Fruit fly (Drosophila melanogaster): Measurements from ENCODE around the gene CG13386.

The CG13386 gene

DNA sequence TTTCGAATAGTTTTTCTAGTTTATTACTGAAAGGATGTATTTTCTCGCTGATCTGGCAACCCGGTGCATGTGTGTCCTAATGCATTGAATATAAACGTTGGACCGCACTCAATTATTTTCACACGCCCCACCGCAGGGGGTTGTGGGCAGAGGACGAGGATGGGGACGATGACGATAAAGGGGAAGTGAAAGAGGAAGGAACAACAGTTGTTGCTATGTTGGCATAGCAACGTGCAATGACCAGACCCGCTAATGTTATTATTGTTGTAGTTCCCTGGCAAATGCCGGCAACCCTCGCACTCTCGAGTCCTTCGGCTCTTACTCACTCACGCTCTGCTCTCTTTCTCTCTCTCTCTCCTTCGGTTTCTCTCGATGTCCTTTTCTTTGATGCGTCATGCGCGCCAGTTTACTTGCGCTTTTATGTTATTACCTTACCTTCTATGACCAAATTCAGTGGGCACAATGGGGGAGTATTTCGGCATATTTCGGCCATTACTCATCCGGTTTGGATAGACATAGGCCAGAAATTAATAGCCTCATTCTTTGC, 25.9 kb downstream of the CG13386 start:
- TF ChIP-seq bab1 (GFP tag; optimal IDR thresholded peaks at IDR 0.05), result no peak
- no peak for TF ChIP-seq CG33017 (tag; optimal IDR thresholded peaks at IDR 0.05)

DNA sequence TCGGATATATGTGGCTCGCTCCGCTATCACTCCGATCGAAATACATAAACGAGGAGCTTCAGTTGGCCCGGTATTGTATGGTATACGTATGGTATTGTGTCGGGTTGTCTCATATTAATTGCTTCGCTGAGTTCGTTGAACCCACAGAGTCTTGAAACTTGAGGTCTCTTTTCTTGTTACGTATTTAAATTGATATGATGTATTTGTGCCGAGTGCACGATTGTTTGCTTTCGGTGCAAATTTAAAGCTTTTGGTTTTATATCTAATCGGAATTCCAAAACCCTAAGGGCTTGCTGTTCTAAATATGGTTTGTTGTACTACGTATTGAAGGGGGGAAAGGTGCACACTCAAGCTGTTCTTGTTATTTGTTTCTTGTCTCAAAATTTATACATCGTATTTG, 26.4 kb downstream of the CG13386 start:
- no peak for TF ChIP-seq CG14711 (tag; optimal IDR thresholded peaks at IDR 0.05)
- peak; percentile 77 for TF ChIP-seq tj (GFP tag; optimal IDR thresholded peaks at IDR 0.05)
- no peak for TF ChIP-seq CG33017 (tag; optimal IDR thresholded peaks at IDR 0.05)
- peak; percentile 36 for TF ChIP-seq kay (GFP tag; ENCODE audit: borderline replicate concordance)

DNA sequence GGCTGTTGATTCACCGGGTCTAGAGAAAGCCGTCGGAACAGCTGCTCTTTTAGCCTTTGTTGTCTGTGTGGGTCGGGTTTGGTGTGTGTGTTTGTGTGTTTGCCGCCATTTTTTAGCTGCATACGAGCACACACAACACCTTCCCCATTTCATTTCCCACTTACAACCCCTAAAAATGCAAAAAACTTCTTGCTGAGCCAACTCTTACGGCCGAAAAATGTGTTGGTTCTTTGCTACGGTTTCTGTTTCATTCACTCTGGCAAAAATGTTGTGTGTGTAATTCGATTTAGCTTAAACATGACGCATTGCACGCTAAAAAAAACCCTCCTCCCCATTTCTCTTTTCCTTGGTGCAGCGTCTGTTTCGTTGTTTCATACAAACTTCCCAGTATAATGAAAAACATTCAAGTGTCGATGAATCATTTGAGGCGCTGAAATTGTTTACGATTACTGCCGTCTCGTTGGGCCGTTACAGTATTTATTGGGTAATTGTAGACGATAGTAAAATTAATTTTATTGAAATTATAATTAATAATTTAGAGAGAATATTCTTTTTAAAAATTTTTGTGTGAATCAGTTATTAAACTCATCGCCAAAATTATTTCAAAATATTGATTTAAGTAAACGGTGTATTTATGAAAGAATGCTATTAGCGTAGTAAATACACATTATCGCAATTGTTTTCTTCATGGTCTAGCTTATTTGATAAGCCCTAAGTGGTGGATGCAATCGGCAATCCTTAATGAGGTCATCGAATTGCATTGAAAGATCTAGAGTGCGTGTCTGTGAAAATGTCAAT, 27.3 kb downstream of the CG13386 start:
- TF ChIP-seq pad (GFP tag; optimal IDR thresholded peaks at IDR 0.05), result no peak
- peak; percentile 30 for TF ChIP-seq bab1 (GFP tag; optimal IDR thresholded peaks at IDR 0.05)
- TF ChIP-seq CG14711 (tag; optimal IDR thresholded peaks at IDR 0.05), result peak; percentile 5
- TF ChIP-seq Mnt (GFP tag; optimal IDR thresholded peaks at IDR 0.05), result no peak
- peak; percentile 42 for TF ChIP-seq CG33017 (tag; optimal IDR thresholded peaks at IDR 0.05)
- no peak for TF ChIP-seq CG11617 (GFP tag; optimal IDR thresholded peaks at IDR 0.05)
- TF ChIP-seq kay (GFP tag; ENCODE audit: borderline replicate concordance), result peak; percentile 92
- peak; percentile 67 for TF ChIP-seq tj (GFP tag; optimal IDR thresholded peaks at IDR 0.05)

DNA sequence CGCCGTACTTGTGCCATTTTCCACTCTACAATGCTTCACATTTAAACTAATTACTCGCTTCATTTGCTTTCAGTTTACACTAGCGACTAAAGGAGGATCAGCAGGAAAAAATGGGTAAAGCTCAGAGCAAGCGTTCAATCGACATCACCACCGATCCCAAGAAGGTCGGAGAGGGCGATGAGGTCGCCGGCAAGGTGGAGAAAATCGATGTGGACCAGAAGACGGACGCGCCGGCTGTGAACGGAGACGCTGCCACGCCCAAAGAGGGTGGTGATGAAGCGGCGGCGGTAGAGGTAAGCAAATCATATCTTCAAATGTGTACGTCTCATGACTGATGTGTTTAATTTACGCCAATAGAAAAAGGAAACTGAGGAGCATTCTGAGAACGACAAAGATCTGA, 28.0 kb downstream of the CG13386 start:
- TF ChIP-seq pad (GFP tag; optimal IDR thresholded peaks at IDR 0.05), result no peak
- no peak for TF ChIP-seq CG7045 (GFP tag; optimal IDR thresholded peaks at IDR 0.05)
- no peak for TF ChIP-seq Crg-1 (GFP tag; optimal IDR thresholded peaks at IDR 0.05)
- TF ChIP-seq CG12768 (GFP tag; optimal IDR thresholded peaks at IDR 0.05), result no peak
- TF ChIP-seq Mnt (GFP tag; optimal IDR thresholded peaks at IDR 0.05), result no peak
- no peak for TF ChIP-seq ovo (GFP tag; optimal IDR thresholded peaks at IDR 0.05)
- TF ChIP-seq tj (GFP tag; optimal IDR thresholded peaks at IDR 0.05), result no peak
- TF ChIP-seq cnc (optimal IDR thresholded peaks at IDR 0.05), result no peak
- no peak for TF ChIP-seq kay (GFP tag; ENCODE audit: borderline replicate concordance)

DNA sequence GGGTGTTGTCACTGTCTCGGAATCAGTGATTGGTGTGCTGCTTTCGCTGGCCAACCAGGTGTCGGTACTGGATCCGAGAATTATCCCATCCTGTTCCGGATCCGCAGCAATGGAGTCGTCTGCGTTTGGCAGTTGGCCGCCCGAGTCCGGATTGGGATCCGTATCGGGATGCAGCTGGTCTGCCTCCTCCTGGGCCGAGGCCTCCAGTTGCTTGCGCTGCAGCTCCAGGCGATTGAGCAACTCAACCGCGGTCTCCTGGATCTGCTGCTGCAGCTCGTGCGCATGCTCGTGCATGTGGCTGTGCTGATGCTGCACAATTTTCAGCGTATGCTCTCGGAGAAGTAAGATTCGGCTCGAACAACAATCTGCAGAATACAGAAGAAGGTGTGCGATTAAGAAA, 33.3 kb downstream of the CG13386 start:
- TF ChIP-seq Clk (GFP tag; optimal IDR thresholded peaks at IDR 0.05), result no peak
- no peak for TF ChIP-seq cic (GFP tag; optimal IDR thresholded peaks at IDR 0.05)
- TF ChIP-seq CG5204 (GFP tag; optimal IDR thresholded peaks at IDR 0.05), result no peak
- TF ChIP-seq Crg-1 (GFP tag; optimal IDR thresholded peaks at IDR 0.05), result no peak
- TF ChIP-seq Hr96 (GFP tag; optimal IDR thresholded peaks at IDR 0.05), result no peak
- no peak for TF ChIP-seq CG7101 (tag; optimal IDR thresholded peaks at IDR 0.05)
- no peak for TF ChIP-seq CG11617 (GFP tag; optimal IDR thresholded peaks at IDR 0.05)
- no peak for TF ChIP-seq kay (GFP tag; ENCODE audit: borderline replicate concordance)
- no peak for TF ChIP-seq CG1620 (GFP tag; optimal IDR thresholded peaks at IDR 0.05)
- no peak for TF ChIP-seq cnc (optimal IDR thresholded peaks at IDR 0.05)
- no peak for TF ChIP-seq CG7045 (GFP tag; optimal IDR thresholded peaks at IDR 0.05)
- no peak for TF ChIP-seq tj (GFP tag; optimal IDR thresholded peaks at IDR 0.05)
- no peak for TF ChIP-seq pad (GFP tag; optimal IDR thresholded peaks at IDR 0.05)
- TF ChIP-seq bab1 (GFP tag; optimal IDR thresholded peaks at IDR 0.05), result no peak
- no peak for TF ChIP-seq toe (GFP tag; optimal IDR thresholded peaks at IDR 0.05)

DNA sequence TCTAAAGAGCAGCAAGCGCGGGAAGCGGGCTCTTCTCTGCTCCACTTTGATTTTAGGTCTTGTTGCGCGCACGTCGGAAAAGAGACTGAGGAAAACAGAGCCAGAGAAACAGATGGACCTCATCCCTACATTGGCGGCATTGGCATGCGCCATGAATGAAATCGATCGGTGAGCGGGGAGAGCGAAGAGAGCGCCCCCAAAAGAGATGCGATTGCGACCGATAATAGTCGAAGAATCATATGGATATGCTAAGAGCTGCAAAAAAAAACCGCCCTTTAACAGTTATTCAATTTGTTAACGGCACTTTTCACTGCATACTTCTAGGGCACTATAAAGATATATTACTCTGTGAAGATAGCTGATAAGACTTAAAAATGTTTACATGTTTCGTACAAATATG, 34.7 kb downstream of the CG13386 start, which contains the start of gene grk:
grk (minus strand) TSS at position 87 of the 400 bp plus-strand sequence.
- TF ChIP-seq bab1 (GFP tag; optimal IDR thresholded peaks at IDR 0.05) (no peak), CG14711 (tag; optimal IDR thresholded peaks at IDR 0.05) (no peak), Mnt (GFP tag; optimal IDR thresholded peaks at IDR 0.05) (no peak), ovo (GFP tag; optimal IDR thresholded peaks at IDR 0.05) (peak; percentile 52), pad (GFP tag; optimal IDR thresholded peaks at IDR 0.05) (peak; percentile 47)

DNA sequence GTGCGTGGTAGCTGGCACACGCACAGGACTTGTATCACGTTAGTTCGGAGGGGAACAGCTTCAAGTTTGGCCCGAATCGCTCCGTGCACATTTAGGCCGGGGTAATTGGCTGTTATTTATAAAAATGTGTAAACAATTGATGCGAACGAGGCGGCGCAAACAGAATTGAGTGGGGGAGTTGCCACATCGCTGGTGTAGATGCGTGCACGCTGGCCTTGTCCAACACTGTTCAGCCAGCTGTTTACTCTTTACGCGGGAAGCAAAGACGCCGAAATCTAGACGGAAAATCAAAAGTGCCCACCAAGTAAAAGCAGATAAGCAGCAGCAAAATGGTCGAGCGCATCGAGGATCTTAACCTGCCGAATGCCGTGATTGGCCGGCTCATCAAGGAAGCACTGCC, 38.4 kb downstream of the CG13386 start, which contains the start of the genes D12 and Chrac-14:
D12 (minus strand) TSS at position 190 of the 400 bp plus-strand sequence.
Chrac-14 (plus strand) TSS at position 230 of the 400 bp plus-strand sequence.
- TF ChIP-seq Crg-1 (GFP tag; optimal IDR thresholded peaks at IDR 0.05), result peak; percentile 23
- TF ChIP-seq Mnt (GFP tag; optimal IDR thresholded peaks at IDR 0.05), result peak; percentile 65
- peak; percentile 24 for TF ChIP-seq CG7101 (tag; optimal IDR thresholded peaks at IDR 0.05)
- no peak for TF ChIP-seq CG11617 (GFP tag; optimal IDR thresholded peaks at IDR 0.05)
- no peak for TF ChIP-seq toe (GFP tag; optimal IDR thresholded peaks at IDR 0.05)
- peak; percentile 15 for TF ChIP-seq bab1 (GFP tag; optimal IDR thresholded peaks at IDR 0.05)
- peak; percentile 48 for TF ChIP-seq CG1620 (GFP tag; optimal IDR thresholded peaks at IDR 0.05)
- peak; percentile 10 for TF ChIP-seq pad (GFP tag; optimal IDR thresholded peaks at IDR 0.05)
